Worm (Caenorhabditis elegans) whole organism, L2 larva: Measurements from ENCODE around the gene str-182.

Experiments
- ama-1 ChIP-seq: fragments of 150-350 bp; optimal IDR thresholded peaks from 2 replicates; lab custom pipeline; 2018; ENCODE audit warnings: inconsistent platforms
- ceh-82 ChIP-seq: fragments of 150-350 bp; optimal IDR thresholded peaks from 2 replicates; lab custom pipeline; 2014; ENCODE audit warnings: missing biosample characterization, missing genetic modification characterization
- nhr-21 ChIP-seq: fragments of 150-350 bp; optimal IDR thresholded peaks from 2 replicates; lab custom pipeline; 2014; ENCODE audit warnings: missing biosample characterization, missing genetic modification characterization

- TF ChIP-seq ceh-82 (no peak), nhr-21 (tag; lab: Kevin White, UChicago) (no peak), ama-1 (lab: Kevin White, UChicago) (no peak)
Observed at ce11 chrV:10190081-10190556, 43.1 kb downstream of the str-182 start, which contains the start of gene ZK856.5.
